Worm (Caenorhabditis elegans): ENCODE measurements around the gene F58A6.1.

ce11 chrII:5166738-5167137 lies 24.0 kb downstream of the F58A6.1 start, which contains the start of gene srb-3:
- TF ChIP-seq nhr-21 (tag; optimal IDR thresholded peaks at IDR 0.05) (no peak), unc-55 (GFP tag; optimal IDR thresholded peaks at IDR 0.05) (no peak), lsy-2 (tag; optimal IDR thresholded peaks at IDR 0.05) (no peak), elt-1 (tag; optimal IDR thresholded peaks at IDR 0.05) (no peak), ztf-11 (tag; optimal IDR thresholded peaks at IDR 0.05) (no peak), snpc-4 (tag; optimal IDR thresholded peaks at IDR 0.05) (no peak)

Data from whole organism, L2 larva.